Worm (Caenorhabditis elegans) whole organism, early embryonic: ENCODE measurements around the gene cogc-4.

Source experiments
- B0310.2 ChIP-seq: sonication (generic microtip); optimal IDR thresholded peaks from 2 replicates; lab custom pipeline; 2016; ENCODE audit warnings: mild to moderate bottlenecking, missing genetic modification characterization, missing compliant biosample characterization
- F13C5.2 ChIP-seq: sonication (generic microtip); optimal IDR thresholded peaks from 2 replicates; lab custom pipeline; 2017; ENCODE audit warnings: mild to moderate bottlenecking, missing genetic modification characterization, inconsistent platforms, missing compliant biosample characterization
- aly-1 ChIP-seq: sonication (generic microtip); optimal IDR thresholded peaks from 2 replicates; lab custom pipeline; 2016; ENCODE audit warnings: missing genetic modification characterization, missing compliant biosample characterization
- ama-1 ChIP-seq: fragments of 150-350 bp; optimal IDR thresholded peaks from 2 replicates; lab custom pipeline; 2014
- ceh-13 ChIP-seq: fragments of 200-800 bp; sonication (Bioruptor generic); optimal IDR thresholded peaks from 2 replicates; lab custom pipeline; 2018; ENCODE audit warnings: mild to moderate bottlenecking, missing genetic modification characterization, missing compliant biosample characterization
- ceh-36 ChIP-seq: sonication (generic microtip); optimal IDR thresholded peaks from 2 replicates; lab custom pipeline; 2016; ENCODE audit warnings: missing genetic modification characterization, inconsistent platforms, missing compliant biosample characterization
- ets-7 ChIP-seq: sonication (generic microtip); optimal IDR thresholded peaks from 2 replicates; lab custom pipeline; 2016; ENCODE audit warnings: missing genotype, missing genetic modification characterization, missing compliant biosample characterization
- flt-1 ChIP-seq: fragments of 200-800 bp; sonication (Bioruptor generic); IDR thresholded peaks from 2 replicates; pipeline ENCODE4 v1.3.6; 2022; ENCODE audit warnings: missing genetic modification characterization, missing compliant biosample characterization
- hmbx-1 ChIP-seq: sonication (generic microtip); optimal IDR thresholded peaks from 2 replicates; lab custom pipeline; 2016; ENCODE audit warnings: mild to moderate bottlenecking, missing genetic modification characterization, missing compliant biosample characterization
- hmg-4 ChIP-seq: fragments of 200-800 bp; sonication (Bioruptor generic); optimal IDR thresholded peaks from 2 replicates; lab custom pipeline; 2018; ENCODE audit warnings: mild to moderate bottlenecking, missing genetic modification characterization, missing compliant biosample characterization
- hnd-1 ChIP-seq: sonication (generic microtip); optimal IDR thresholded peaks from 2 replicates; lab custom pipeline; 2016; ENCODE audit warnings: missing genetic modification characterization, missing compliant biosample characterization
- pes-1 ChIP-seq: fragments of 200-800 bp; sonication (Bioruptor generic); IDR thresholded peaks from 2 replicates; pipeline ENCODE4 v1.3.6; 2022; ENCODE audit warnings: missing genetic modification reagents, missing genetic modification characterization, missing compliant biosample characterization
- scrt-1 ChIP-seq: fragments of 200-800 bp; sonication (Bioruptor generic); IDR thresholded peaks from 2 replicates; pipeline ENCODE4 v1.3.6; 2022; ENCODE audit warnings: missing genetic modification characterization, missing compliant biosample characterization
- sea-1 ChIP-seq: fragments of 200-800 bp; sonication (Bioruptor generic); conservative IDR thresholded peaks from 2 replicates; pipeline ENCODE4 v1.3.6; 2022; ENCODE audit warnings: missing genetic modification characterization, missing compliant biosample characterization
- tbx-11 ChIP-seq: fragments of 200-800 bp; sonication (Bioruptor generic); IDR thresholded peaks from 2 replicates; pipeline ENCODE4 v1.3.6; 2022; ENCODE audit warnings: missing genetic modification characterization, missing compliant biosample characterization
- tbx-37 ChIP-seq: fragments of 200-800 bp; sonication (Bioruptor generic); conservative IDR thresholded peaks from 2 replicates; pipeline ENCODE4 v1.3.6; 2022; ENCODE audit warnings: missing genetic modification reagents, missing genetic modification characterization, missing compliant biosample characterization
- tra-4 ChIP-seq: sonication (generic microtip); optimal IDR thresholded peaks from 2 replicates; lab custom pipeline; 2017; ENCODE audit warnings: missing genetic modification characterization, missing compliant biosample characterization

The cogc-4 gene

ce11 chrII:1403056-1403455, at the start of gene cogc-4, which contains the start of gene Y51H7C.41:
cogc-4 (plus strand) TSS chrII:1403441.
Y51H7C.41 (plus strand) TSS chrII:1403321.
- TF ChIP-seq ceh-36 (tag; lab: Kevin White, UChicago) (no peak), F13C5.2 (tag; lab: Kevin White, UChicago) (no peak), flt-1 (no peak), hmg-4 (GFP tag; lab: Kevin White, UChicago) (no peak), scrt-1 (GFP tag; lab: Robert Waterston, UW) (no peak), tra-4 (no peak), B0310.2 (no peak), hmbx-1 (tag; lab: Kevin White, UChicago) (no peak), ceh-13 (GFP tag; lab: Kevin White, UChicago) (no peak), tbx-11 (GFP tag; lab: Robert Waterston, UW) (no peak), sea-1 (no peak), ets-7 (no peak), ama-1 (no peak)

- TF ChIP-seq aly-1 (tag; lab: Kevin White, UChicago) (no peak), hnd-1 (tag; lab: Kevin White, UChicago) (no peak), scrt-1 (GFP tag; lab: Robert Waterston, UW) (no peak), ceh-36 (tag; lab: Kevin White, UChicago) (no peak), flt-1 (no peak), B0310.2 (no peak), tbx-11 (GFP tag; lab: Robert Waterston, UW) (no peak), hmg-4 (GFP tag; lab: Kevin White, UChicago) (no peak), tra-4 (no peak), ama-1 (no peak), tbx-37 (GFP tag; lab: Robert Waterston, UW) (no peak), ets-7 (no peak), sea-1 (no peak), F13C5.2 (tag; lab: Kevin White, UChicago) (no peak), hmbx-1 (tag; lab: Kevin White, UChicago) (no peak), ceh-13 (GFP tag; lab: Kevin White, UChicago) (no peak), pes-1 (GFP tag; lab: Robert Waterston, UW) (no peak)
Measured at ce11 chrII:1355480-1355879, 47.8 kb upstream of the cogc-4 start, which contains the start of gene C13A10.1. C13A10.1 (minus strand) TSS chrII:1355649.

ce11 chrII:1357262-1357661, 46.0 kb upstream of the cogc-4 start:
- TF ChIP-seq ceh-36 (tag; lab: Kevin White, UChicago) (no peak), hmbx-1 (tag; lab: Kevin White, UChicago) (no peak), aly-1 (tag; lab: Kevin White, UChicago) (no peak), scrt-1 (GFP tag; lab: Robert Waterston, UW) (no peak), tbx-11 (GFP tag; lab: Robert Waterston, UW) (no peak), hnd-1 (tag; lab: Kevin White, UChicago) (no peak), ets-7 (no peak), B0310.2 (no peak), flt-1 (no peak), sea-1 (no peak)

- no peak for TF ChIP-seq ets-7
- no peak for TF ChIP-seq flt-1
- no peak for TF ChIP-seq tbx-37 (GFP tag; lab: Robert Waterston, UW)
- no peak for TF ChIP-seq pes-1 (GFP tag; lab: Robert Waterston, UW)
- no peak for TF ChIP-seq aly-1 (tag; lab: Kevin White, UChicago)
- TF ChIP-seq ama-1 = no peak
- no peak for TF ChIP-seq hnd-1 (tag; lab: Kevin White, UChicago)
- TF ChIP-seq F13C5.2 (tag; lab: Kevin White, UChicago) = no peak
- TF ChIP-seq hmg-4 (GFP tag; lab: Kevin White, UChicago) = no peak
- TF ChIP-seq ceh-36 (tag; lab: Kevin White, UChicago) = no peak
Measured at ce11 chrII:1357905-1358304, 45.3 kb upstream of the cogc-4 start, which contains the start of gene C13A10.2. C13A10.2 (minus strand) TSS chrII:1358005.

ce11 chrII:1360257-1360656, 43.0 kb upstream of the cogc-4 start:
- TF ChIP-seq sea-1 = no peak
- no peak for TF ChIP-seq scrt-1 (GFP tag; lab: Robert Waterston, UW)
- no peak for TF ChIP-seq F13C5.2 (tag; lab: Kevin White, UChicago)
- TF ChIP-seq hmg-4 (GFP tag; lab: Kevin White, UChicago) = no peak
- no peak for TF ChIP-seq pes-1 (GFP tag; lab: Robert Waterston, UW)
- no peak for TF ChIP-seq hnd-1 (tag; lab: Kevin White, UChicago)
- no peak for TF ChIP-seq hmbx-1 (tag; lab: Kevin White, UChicago)
- no peak for TF ChIP-seq ama-1
- no peak for TF ChIP-seq ceh-13 (GFP tag; lab: Kevin White, UChicago)
- no peak for TF ChIP-seq aly-1 (tag; lab: Kevin White, UChicago)
- no peak for TF ChIP-seq tra-4

ce11 chrII:1362423-1362822, 40.8 kb upstream of the cogc-4 start:
- TF ChIP-seq ets-7 = no peak
- TF ChIP-seq aly-1 (tag; lab: Kevin White, UChicago) = no peak
- TF ChIP-seq sea-1 = no peak
- no peak for TF ChIP-seq hmbx-1 (tag; lab: Kevin White, UChicago)
- TF ChIP-seq ama-1 = no peak
- TF ChIP-seq B0310.2 = no peak
- no peak for TF ChIP-seq tbx-11 (GFP tag; lab: Robert Waterston, UW)
- no peak for TF ChIP-seq tbx-37 (GFP tag; lab: Robert Waterston, UW)
- TF ChIP-seq flt-1 = no peak
- no peak for TF ChIP-seq F13C5.2 (tag; lab: Kevin White, UChicago)
- no peak for TF ChIP-seq hmg-4 (GFP tag; lab: Kevin White, UChicago)
- no peak for TF ChIP-seq hnd-1 (tag; lab: Kevin White, UChicago)
- no peak for TF ChIP-seq tra-4
- TF ChIP-seq scrt-1 (GFP tag; lab: Robert Waterston, UW) = no peak
- no peak for TF ChIP-seq ceh-13 (GFP tag; lab: Kevin White, UChicago)
- no peak for TF ChIP-seq ceh-36 (tag; lab: Kevin White, UChicago)
- TF ChIP-seq pes-1 (GFP tag; lab: Robert Waterston, UW) = no peak

ce11 chrII:1365985-1366384, 37.3 kb upstream of the cogc-4 start:
- no peak for TF ChIP-seq ceh-13 (GFP tag; lab: Kevin White, UChicago)
- TF ChIP-seq flt-1 = no peak
- no peak for TF ChIP-seq aly-1 (tag; lab: Kevin White, UChicago)
- TF ChIP-seq hnd-1 (tag; lab: Kevin White, UChicago) = no peak
- TF ChIP-seq tbx-37 (GFP tag; lab: Robert Waterston, UW) = no peak
- TF ChIP-seq hmg-4 (GFP tag; lab: Kevin White, UChicago) = no peak
- no peak for TF ChIP-seq sea-1
- no peak for TF ChIP-seq tra-4
- no peak for TF ChIP-seq pes-1 (GFP tag; lab: Robert Waterston, UW)
- TF ChIP-seq B0310.2 = no peak
